Worm (Caenorhabditis elegans) whole organism, L4 larva: ENCODE measurements around the gene msrp-3.
"Not testable (repeated sequence)": the region's sequence is repeated elsewhere in the genome, so short reads cannot be mapped to it uniquely, and the experiment has no call there.

ENCODE experiments used
- R02D3.7 ChIP-seq: fragments of 150-350 bp; sonication (generic microtip); optimal IDR thresholded peaks from 3 replicates; lab custom pipeline; 2014; ENCODE audit warnings: missing biosample characterization, missing genetic modification characterization
- aly-2 ChIP-seq: sonication (generic microtip); optimal IDR thresholded peaks from 2 replicates; lab custom pipeline; 2018; ENCODE audit warnings: missing biosample characterization, missing genetic modification characterization
- ceh-82 ChIP-seq: sonication (generic microtip); optimal IDR thresholded peaks from 2 replicates; lab custom pipeline; 2017; ENCODE audit warnings: missing biosample characterization, missing genetic modification characterization
- fos-1 ChIP-seq: fragments of 150-350 bp; optimal IDR thresholded peaks from 2 replicates; lab custom pipeline; 2014; ENCODE audit warnings: missing biosample characterization, missing genetic modification characterization
- lin-13 ChIP-seq: fragments of 150-350 bp; optimal IDR thresholded peaks from 2 replicates; lab custom pipeline; 2014; ENCODE audit warnings: missing biosample characterization, missing genetic modification reagents, missing genetic modification characterization
- madf-9 ChIP-seq: fragments of 200-800 bp; sonication (Bioruptor generic); conservative IDR thresholded peaks from 2 replicates; pipeline ENCODE4 v1.3.6; 2022; ENCODE audit warnings: missing genetic modification reagents, missing genetic modification characterization, missing compliant biosample characterization
- mdl-1 ChIP-seq, 2 experiments: fragments of 150-350 bp in 1 of 2; sonication (generic microtip) in 1 of 2; optimal IDR thresholded peaks; 2 replicates each; lab custom pipeline; 2014 to 2017; ENCODE audit warnings: missing biosample characterization in 2 of 2, missing genetic modification characterization in 2 of 2
- nhr-10 ChIP-seq: fragments of 150-350 bp; optimal IDR thresholded peaks from 2 replicates; lab custom pipeline; 2014; ENCODE audit warnings: missing biosample characterization, missing genetic modification characterization
- nhr-11 ChIP-seq: fragments of 150-350 bp; optimal IDR thresholded peaks from 2 replicates; lab custom pipeline; 2014; ENCODE audit warnings: missing biosample characterization, missing genetic modification characterization
- skn-1 ChIP-seq: fragments of 150-350 bp; optimal IDR thresholded peaks from 2 replicates; lab custom pipeline; 2014; ENCODE audit warnings: missing biosample characterization, missing genetic modification characterization
- spr-1 ChIP-seq: sonication (generic microtip); optimal IDR thresholded peaks from 2 replicates; lab custom pipeline; 2016; ENCODE audit warnings: mild to moderate bottlenecking, missing genetic modification characterization, missing compliant biosample characterization

DNA sequence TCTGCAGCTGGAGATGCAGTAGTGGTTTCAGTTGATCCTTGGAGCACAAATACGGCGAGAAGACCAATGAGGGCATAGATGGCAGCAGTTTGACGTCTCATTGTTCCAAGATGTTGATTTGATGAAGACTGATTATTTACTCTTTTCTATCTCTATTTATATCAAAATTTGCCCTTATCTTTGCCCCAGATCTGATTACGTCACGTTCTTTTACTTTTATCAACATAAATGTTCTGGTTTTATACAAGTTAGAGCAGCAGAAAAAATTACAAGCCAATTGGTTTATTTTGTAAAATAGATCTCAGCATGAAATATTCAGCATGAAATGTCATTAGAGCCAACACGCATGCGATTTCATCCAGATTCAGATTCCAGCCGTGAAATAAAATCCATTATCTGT lies 8.1 kb upstream of the msrp-3 start, which contains the start of gene msrp-4:
- TF ChIP-seq ceh-82 (tag; lab: Kevin White, UChicago); madf-9 (GFP tag; lab: Robert Waterston, UW); lin-13; spr-1 (tag; lab: Kevin White, UChicago); R02D3.7 (tag; lab: Kevin White, UChicago); nhr-11 (tag; lab: Kevin White, UChicago); mdl-1 (tag; optimal IDR thresholded peaks at IDR 0.05; lab: Kevin White, UChicago); nhr-10 (tag; lab: Kevin White, UChicago); skn-1; fos-1 (tag; lab: Kevin White, UChicago); aly-2 (tag; lab: Kevin White, UChicago): not testable (repeated sequence)
